Worm (Caenorhabditis elegans): ENCODE measurements around the gene Y50D4B.4.

Y50D4B.4 gene

ce11 chrV:1112180-1112579 is 19.7 kb downstream of the Y50D4B.4 start:
- TF ChIP-seq ceh-39 (tag; optimal IDR thresholded peaks at IDR 0.05) (no peak), nhr-12 (tag; optimal IDR thresholded peaks at IDR 0.05) (no peak), ztf-11 (tag; optimal IDR thresholded peaks at IDR 0.05) (no peak)

ce11 chrV:1112658-1113057 is 20.2 kb downstream of the Y50D4B.4 start, which contains the start of gene Y50D4B.1:
Gene Y50D4B.1, plus strand, starts transcription at chrV:1112958.
- TF ChIP-seq ham-2 (GFP tag; optimal IDR thresholded peaks at IDR 0.05) (no peak), unc-120 (tag; optimal IDR thresholded peaks at IDR 0.05; ENCODE audit: poor library complexity, severe bottlenecking) (no peak), lin-32 (GFP tag; optimal IDR thresholded peaks at IDR 0.05) (no peak), ceh-39 (tag; optimal IDR thresholded peaks at IDR 0.05) (no peak), mab-5 (tag; optimal IDR thresholded peaks at IDR 0.05) (no peak), sem-2 (GFP tag; optimal IDR thresholded peaks at IDR 0.05) (no peak), unc-62 (GFP tag; optimal IDR thresholded peaks at IDR 0.05) (no peak), M03D4.4 (tag; optimal IDR thresholded peaks at IDR 0.05) (no peak), tbx-8 (GFP tag; optimal IDR thresholded peaks at IDR 0.05) (no peak), blmp-1 (tag; optimal IDR thresholded peaks at IDR 0.05) (no peak), ces-1 (GFP tag; optimal IDR thresholded peaks at IDR 0.05) (no peak), drap-1 (GFP tag; optimal IDR thresholded peaks at IDR 0.05) (no peak), unc-39 (tag; optimal IDR thresholded peaks at IDR 0.05) (no peak), snpc-4 (tag; optimal IDR thresholded peaks at IDR 0.05) (no peak), mep-1 (tag; optimal IDR thresholded peaks at IDR 0.05) (no peak), nhr-2 (tag; optimal IDR thresholded peaks at IDR 0.05) (no peak), nhr-76 (tag; optimal IDR thresholded peaks at IDR 0.05) (no peak), ztf-11 (tag; optimal IDR thresholded peaks at IDR 0.05) (no peak), nhr-28 (tag; optimal IDR thresholded peaks at IDR 0.05) (no peak), zip-8 (tag; optimal IDR thresholded peaks at IDR 0.05) (no peak)

ce11 chrV:1120101-1120500 is 27.6 kb downstream of the Y50D4B.4 start:
- TF ChIP-seq ham-2 (GFP tag; optimal IDR thresholded peaks at IDR 0.05) (no peak), ceh-43 (GFP tag; optimal IDR thresholded peaks at IDR 0.05) (no peak), unc-120 (tag; optimal IDR thresholded peaks at IDR 0.05; ENCODE audit: poor library complexity, severe bottlenecking) (no peak), unc-62 (GFP tag; optimal IDR thresholded peaks at IDR 0.05) (no peak), ztf-11 (tag; optimal IDR thresholded peaks at IDR 0.05) (no peak), mls-2 (tag; optimal IDR thresholded peaks at IDR 0.05) (no peak), unc-39 (tag; optimal IDR thresholded peaks at IDR 0.05) (no peak), cnd-1 (tag; optimal IDR thresholded peaks at IDR 0.05) (no peak), lin-13 (tag; optimal IDR thresholded peaks at IDR 0.05) (no peak), nhr-28 (tag; optimal IDR thresholded peaks at IDR 0.05) (no peak), elt-1 (tag; optimal IDR thresholded peaks at IDR 0.05; ENCODE audit: borderline replicate concordance, insufficient read depth) (no peak), mep-1 (tag; optimal IDR thresholded peaks at IDR 0.05) (no peak), sptf-1 (tag; optimal IDR thresholded peaks at IDR 0.05) (no peak), pha-4 (tag; optimal IDR thresholded peaks at IDR 0.05) (no peak), blmp-1 (tag; optimal IDR thresholded peaks at IDR 0.05) (no peak), lin-32 (GFP tag; optimal IDR thresholded peaks at IDR 0.05) (no peak), lsy-2 (tag; optimal IDR thresholded peaks at IDR 0.05) (no peak), nhr-2 (tag; optimal IDR thresholded peaks at IDR 0.05) (no peak), ceh-83 (GFP tag; optimal IDR thresholded peaks at IDR 0.05) (no peak)

- TF ChIP-seq snpc-4 (tag; optimal IDR thresholded peaks at IDR 0.05) = no peak
- TF ChIP-seq elt-1 (tag; optimal IDR thresholded peaks at IDR 0.05; ENCODE audit: borderline replicate concordance, insufficient read depth) = no peak
- no peak for TF ChIP-seq elt-3 (tag; optimal IDR thresholded peaks at IDR 0.05)
- no peak for TF ChIP-seq nhr-2 (tag; optimal IDR thresholded peaks at IDR 0.05)
- no peak for TF ChIP-seq tbx-8 (GFP tag; optimal IDR thresholded peaks at IDR 0.05)
- no peak for TF ChIP-seq drap-1 (GFP tag; optimal IDR thresholded peaks at IDR 0.05)
- no peak for TF ChIP-seq hlh-1 (tag; optimal IDR thresholded peaks at IDR 0.05)
- TF ChIP-seq ztf-11 (tag; optimal IDR thresholded peaks at IDR 0.05) = no peak
- TF ChIP-seq ceh-83 (GFP tag; optimal IDR thresholded peaks at IDR 0.05) = no peak
Observed at ce11 chrV:1131880-1132623, 39.6 kb downstream of the Y50D4B.4 start, which contains the start of gene W07B8.4. Gene W07B8.4, minus strand, starts transcription at chrV:1131930.
